Worm (Caenorhabditis elegans) whole organism, midembryonic: ENCODE measurements around the gene clc-28.

ENCODE experiments used
- ref-1 ChIP-seq: fragments of 200-800 bp; sonication (Bioruptor generic); conservative IDR thresholded peaks from 2 replicates; pipeline ENCODE4 v1.3.6; 2022; ENCODE audit warnings: missing genetic modification reagents, missing genetic modification characterization, missing compliant biosample characterization
- tab-1 ChIP-seq: fragments of 200-800 bp; sonication (Bioruptor generic); IDR thresholded peaks from 2 replicates; pipeline ENCODE4 v1.3.6; 2022; ENCODE audit warnings: missing genetic modification characterization, missing compliant biosample characterization
- ztf-23 ChIP-seq: fragments of 200-800 bp; sonication (Bioruptor generic); IDR thresholded peaks from 2 replicates; pipeline ENCODE4 v1.3.6; 2022; ENCODE audit warnings: missing genetic modification reagents, missing genetic modification characterization, missing compliant biosample characterization
- ztf-29 ChIP-seq: fragments of 200-800 bp; sonication (Bioruptor generic); IDR thresholded peaks from 2 replicates; pipeline ENCODE4 v1.3.6; 2022; ENCODE audit warnings: missing genetic modification reagents, missing genetic modification characterization, missing compliant biosample characterization

DNA sequence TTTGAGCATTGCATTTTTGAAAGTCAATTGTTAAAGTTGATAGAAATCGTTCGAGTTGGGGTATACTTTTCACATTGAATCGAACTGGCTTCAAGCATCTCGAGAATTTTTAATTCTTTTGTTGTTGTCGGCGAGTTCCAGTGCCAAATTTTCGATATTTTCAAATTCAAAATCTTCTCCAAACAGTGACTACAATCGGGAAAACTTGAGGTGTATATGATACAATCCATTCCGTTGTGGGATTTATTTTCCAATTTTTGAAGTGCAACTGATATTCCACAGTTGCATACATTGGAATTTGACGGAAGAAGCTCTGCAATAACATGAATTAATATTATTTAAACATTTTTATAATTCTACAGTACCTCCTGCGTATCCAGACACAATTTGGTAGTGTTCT lies 33.5 kb downstream of the clc-28 start:
- TF ChIP-seq ref-1 (GFP tag; lab: Robert Waterston, UW) (no peak), ztf-29 (GFP tag; lab: Robert Waterston, UW) (no peak), tab-1 (GFP tag; lab: Robert Waterston, UW) (no peak), ztf-23 (GFP tag; lab: Robert Waterston, UW) (no peak)
